Fruit fly (Drosophila melanogaster) S2 (cell line): ENCODE data around the gene oc.

Experiments used
- CG8478 ChIP-seq: fragments of >200 bp; optimal IDR thresholded peaks from 2 replicates; lab custom pipeline; 2018
- CTCF ChIP-seq, 2 experiments: fragments of >200 bp; optimal IDR thresholded peaks; 2 replicates each; lab custom pipeline; 2018

DNA sequence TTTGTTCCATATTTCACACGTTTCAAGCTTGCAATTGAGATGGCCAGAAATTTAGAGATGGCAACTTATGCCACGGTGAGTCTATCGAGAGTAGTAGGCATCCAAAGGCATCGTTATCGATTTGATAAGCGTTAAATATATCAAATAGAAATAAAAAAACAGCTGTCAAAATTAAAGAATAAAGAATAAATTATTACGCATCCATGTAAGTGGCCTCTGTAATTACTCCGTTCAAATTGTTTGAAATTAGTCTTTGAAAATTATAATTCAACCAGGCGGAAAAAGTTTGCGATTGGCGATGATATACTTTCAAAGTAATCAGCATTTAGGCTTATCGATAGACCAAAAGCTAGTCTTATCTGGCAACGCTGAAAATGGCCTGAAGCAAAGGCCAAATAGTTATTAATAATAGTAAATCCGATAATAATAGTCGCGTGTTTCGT lies 58.8 kb downstream of the oc start, which contains the start of the genes CG12659 and Crag:
- TF ChIP-seq CG8478 = no peak
- no peak for TF ChIP-seq CTCF (optimal IDR thresholded peaks at IDR 0.05; lab: Kevin White, UChicago)
